Fruit fly (Drosophila melanogaster) whole organism, embryonic: ENCODE data around the gene CG12016.

Experiments
- B-H1 ChIP-seq: fragments of 200-800 bp; sonication (Bioruptor generic); IDR thresholded peaks from 3 replicates; pipeline ENCODE4 v1.3.6; 2022; ENCODE audit warnings: missing biosample characterization, missing genetic modification characterization
- CG1024 ChIP-seq: fragments of 200-800 bp; sonication (Bioruptor generic); IDR thresholded peaks from 2 replicates; pipeline ENCODE4 v1.3.6; 2022; ENCODE audit warnings: missing biosample characterization, missing genetic modification characterization
- CG10267 ChIP-seq: fragments of 200-800 bp; sonication (Bioruptor generic); optimal IDR thresholded peaks from 2 replicates; lab custom pipeline; 2018; ENCODE audit warnings: missing biosample characterization, mild to moderate bottlenecking, missing genetic modification characterization, moderate library complexity
- CG10959 ChIP-seq: fragments of 200-800 bp; sonication (Bioruptor generic); IDR thresholded peaks from 2 replicates; pipeline ENCODE4 v1.3.6; 2022; ENCODE audit warnings: missing biosample characterization, missing genetic modification characterization
- CG11504 ChIP-seq: fragments of 200-800 bp; sonication (Bioruptor generic); optimal IDR thresholded peaks from 3 replicates; lab custom pipeline; 2019; ENCODE audit warnings: missing biosample characterization, mild to moderate bottlenecking, missing genetic modification characterization, moderate library complexity
- CG14710 ChIP-seq: fragments of 200-800 bp; sonication (Bioruptor generic); optimal IDR thresholded peaks from 3 replicates; lab custom pipeline; 2019; ENCODE audit warnings: missing biosample characterization, mild to moderate bottlenecking, missing genetic modification characterization, moderate library complexity
- CG14965 ChIP-seq: fragments of 200-800 bp; sonication (Bioruptor generic); optimal IDR thresholded peaks from 2 replicates; lab custom pipeline; 2016; ENCODE audit warnings: missing biosample characterization, missing genetic modification characterization, borderline replicate concordance
- CG16813 ChIP-seq: fragments of 200-800 bp; sonication (Bioruptor generic); IDR thresholded peaks from 3 replicates; pipeline ENCODE4 v1.3.6; 2022; ENCODE audit warnings: missing biosample characterization, missing genetic modification characterization; ENCODE audit not compliant: partially characterized antibody
- CG17912 ChIP-seq: fragments of 200-800 bp; sonication (Bioruptor generic); optimal IDR thresholded peaks from 2 replicates; lab custom pipeline; 2018; ENCODE audit warnings: missing biosample characterization, mild to moderate bottlenecking, missing genetic modification characterization
- CG18599 ChIP-seq: fragments of 200-800 bp; sonication (Bioruptor generic); optimal IDR thresholded peaks from 3 replicates; lab custom pipeline; 2017; ENCODE audit warnings: missing biosample characterization, missing genetic modification characterization, mild to moderate bottlenecking, moderate library complexity, missing genetic modification reagents
- CG30020 ChIP-seq: fragments of 200-800 bp; optimal IDR thresholded peaks from 2 replicates; lab custom pipeline; 2019; ENCODE audit warnings: missing biosample characterization, mild to moderate bottlenecking, missing genetic modification characterization, moderate library complexity
- CG3163 ChIP-seq: fragments of 200-800 bp; sonication (Bioruptor generic); optimal IDR thresholded peaks from 3 replicates; lab custom pipeline; 2016; ENCODE audit warnings: missing biosample characterization, missing genetic modification characterization
- CG32772 ChIP-seq: fragments of 200-800 bp; sonication (Bioruptor generic); IDR thresholded peaks from 2 replicates; pipeline ENCODE4 v1.3.6; 2022; ENCODE audit warnings: missing biosample characterization, missing genetic modification characterization
- CG3281 ChIP-seq: fragments of 200-800 bp; sonication (Bioruptor generic); optimal IDR thresholded peaks from 3 replicates; lab custom pipeline; 2017; ENCODE audit warnings: missing biosample characterization, mild to moderate bottlenecking, missing genetic modification characterization
- CG33557 ChIP-seq: fragments of 200-800 bp; sonication (Bioruptor generic); optimal IDR thresholded peaks from 2 replicates; lab custom pipeline; 2019; ENCODE audit warnings: missing biosample characterization, mild to moderate bottlenecking, missing genetic modification characterization, moderate library complexity
- CG3407 ChIP-seq: fragments of 200-800 bp; sonication (Bioruptor generic); optimal IDR thresholded peaks from 2 replicates; lab custom pipeline; 2018; ENCODE audit warnings: missing biosample characterization, mild to moderate bottlenecking, missing genetic modification characterization
- CG4404 ChIP-seq: fragments of 200-800 bp; sonication (Bioruptor generic); IDR thresholded peaks from 2 replicates; pipeline ENCODE4 v1.3.6; 2022; ENCODE audit warnings: missing biosample characterization, missing genetic modification characterization
- CG4854 ChIP-seq: fragments of 200-800 bp; sonication (Bioruptor generic); optimal IDR thresholded peaks from 2 replicates; lab custom pipeline; 2016; ENCODE audit warnings: missing biosample characterization, missing genetic modification characterization, inconsistent platforms
- CG8765 ChIP-seq: fragments of 200-800 bp; sonication (Bioruptor generic); IDR thresholded peaks from 2 replicates; pipeline ENCODE4 v1.3.6; 2022; ENCODE audit warnings: missing biosample characterization, missing genetic modification characterization
- CG9817 ChIP-seq: fragments of 200-800 bp; sonication (Bioruptor generic); optimal IDR thresholded peaks from 2 replicates; lab custom pipeline; 2018; ENCODE audit warnings: missing biosample characterization, mild to moderate bottlenecking, missing genetic modification characterization, moderate library complexity
- CrebB ChIP-seq: fragments of 200-800 bp; sonication (Bioruptor generic); optimal IDR thresholded peaks from 3 replicates; lab custom pipeline; 2018; ENCODE audit warnings: missing biosample characterization, mild to moderate bottlenecking, missing genetic modification characterization
- Dll ChIP-seq: fragments of 200-800 bp; sonication (Bioruptor generic); IDR thresholded peaks from 4 replicates; pipeline ENCODE4 v1.3.6; 2022; ENCODE audit warnings: missing biosample characterization, missing genetic modification characterization; ENCODE audit not compliant: partially characterized antibody
- GATAe ChIP-seq: fragments of 200-800 bp; sonication (Bioruptor generic); conservative IDR thresholded peaks from 2 replicates; pipeline ENCODE4 v1.3.6; 2022; ENCODE audit warnings: missing biosample characterization, missing genetic modification characterization
- Mrtf ChIP-seq: fragments of 200-800 bp; sonication (Bioruptor generic); IDR thresholded peaks from 3 replicates; pipeline ENCODE4 v1.3.6; 2022; ENCODE audit warnings: missing biosample characterization, missing genetic modification characterization
- Poxn ChIP-seq: fragments of 200-800 bp; sonication (Bioruptor generic); IDR thresholded peaks from 2 replicates; pipeline ENCODE4 v1.3.6; 2022; ENCODE audit warnings: missing biosample characterization, missing genetic modification characterization
- Sry-β ChIP-seq: fragments of 200-800 bp; sonication (Bioruptor generic); optimal IDR thresholded peaks from 2 replicates; lab custom pipeline; 2018; ENCODE audit warnings: missing biosample characterization, mild to moderate bottlenecking, missing genetic modification characterization, moderate library complexity
- ap ChIP-seq: fragments of 200-800 bp; sonication (Bioruptor generic); IDR thresholded peaks from 2 replicates; pipeline ENCODE4 v1.3.6; 2022; ENCODE audit warnings: missing biosample characterization, missing genetic modification characterization
- ash1 ChIP-seq: fragments of 200-800 bp; sonication (Bioruptor generic); optimal IDR thresholded peaks from 2 replicates; lab custom pipeline; 2018; ENCODE audit warnings: missing biosample characterization, mild to moderate bottlenecking, missing genetic modification characterization
- bbx ChIP-seq: fragments of 200-800 bp; sonication (Bioruptor generic); IDR thresholded peaks from 2 replicates; pipeline ENCODE4 v1.3.6; 2022; ENCODE audit warnings: missing biosample characterization, missing genetic modification characterization; ENCODE audit not compliant: partially characterized antibody
- cas ChIP-seq: fragments of 200-800 bp; sonication (Bioruptor generic); IDR thresholded peaks from 2 replicates; pipeline ENCODE4 v1.3.6; 2022; ENCODE audit warnings: missing biosample characterization, missing genetic modification characterization
- da ChIP-seq: fragments of 200-800 bp; sonication (Bioruptor generic); optimal IDR thresholded peaks from 2 replicates; lab custom pipeline; 2016; ENCODE audit warnings: missing biosample characterization, missing genetic modification characterization
- dmrt11E ChIP-seq: fragments of 200-800 bp; sonication (Bioruptor generic); optimal IDR thresholded peaks from 3 replicates; lab custom pipeline; 2018; ENCODE audit warnings: missing biosample characterization, mild to moderate bottlenecking, missing genetic modification characterization, moderate library complexity
- dmrt99B ChIP-seq: fragments of 200-800 bp; sonication (Bioruptor generic); optimal IDR thresholded peaks from 2 replicates; lab custom pipeline; 2018; ENCODE audit warnings: missing biosample characterization, mild to moderate bottlenecking, missing genetic modification characterization, moderate library complexity
- fu2 ChIP-seq: fragments of 200-800 bp; sonication (Bioruptor generic); optimal IDR thresholded peaks from 2 replicates; lab custom pipeline; 2016; ENCODE audit warnings: missing biosample characterization, missing genetic modification characterization
- grn ChIP-seq: fragments of 200-800 bp; sonication (Bioruptor generic); optimal IDR thresholded peaks from 3 replicates; lab custom pipeline; 2017; ENCODE audit warnings: missing biosample characterization, missing genetic modification characterization
- ken ChIP-seq: fragments of 200-800 bp; sonication (Bioruptor generic); IDR thresholded peaks from 3 replicates; pipeline ENCODE4 v1.3.6; 2022; ENCODE audit warnings: missing biosample characterization, missing genetic modification characterization
- knrl ChIP-seq: fragments of 200-800 bp; sonication (Bioruptor generic); IDR thresholded peaks from 3 replicates; pipeline ENCODE4 v1.3.6; 2022; ENCODE audit warnings: missing biosample characterization, missing genetic modification characterization; ENCODE audit not compliant: partially characterized antibody
- lab ChIP-seq: fragments of 200-800 bp; sonication (Bioruptor generic); optimal IDR thresholded peaks from 3 replicates; lab custom pipeline; 2017; ENCODE audit warnings: missing biosample characterization, missing genetic modification characterization, mild to moderate bottlenecking, moderate library complexity, missing genetic modification reagents
- lov ChIP-seq, 2 experiments: fragments of 200-800 bp in 1 of 2; fragments of >200 bp in 1 of 2; sonication (Bioruptor generic) in 1 of 2; IDR thresholded peaks in 1 of 2; optimal IDR thresholded peaks in 1 of 2; 2 replicates in 1 of 2; 3 replicates in 1 of 2; pipeline versions ENCODE4 v1.3.6 to Lab custom; 2017 to 2022; ENCODE audit warnings: missing biosample characterization in 1 of 2, missing genetic modification characterization in 1 of 2
- onecut ChIP-seq: fragments of 200-800 bp; sonication (Bioruptor generic); IDR thresholded peaks from 2 replicates; pipeline ENCODE4 v1.3.6; 2022; ENCODE audit warnings: missing biosample characterization, missing genetic modification characterization
- otp ChIP-seq: fragments of 200-800 bp; sonication (Bioruptor generic); IDR thresholded peaks from 3 replicates; pipeline ENCODE4, ENCODE4 v1.3.6; 2022; ENCODE audit warnings: missing biosample characterization, missing genetic modification characterization
- pnt ChIP-seq: fragments of 200-800 bp; sonication (Bioruptor generic); optimal IDR thresholded peaks from 3 replicates; lab custom pipeline; 2016; ENCODE audit warnings: missing biosample characterization, missing genetic modification characterization
- pum ChIP-seq: fragments of 200-800 bp; sonication (Bioruptor generic); optimal IDR thresholded peaks from 2 replicates; lab custom pipeline; 2016; ENCODE audit warnings: missing biosample characterization, missing genetic modification characterization
- rib ChIP-seq: fragments of 200-800 bp; sonication (Bioruptor generic); IDR thresholded peaks from 2 replicates; pipeline ENCODE4 v1.3.6; 2022; ENCODE audit warnings: missing biosample characterization, missing genetic modification characterization
- schlank ChIP-seq: fragments of 200-800 bp; sonication (Bioruptor generic); optimal IDR thresholded peaks from 2 replicates; lab custom pipeline; 2018; ENCODE audit warnings: missing biosample characterization, mild to moderate bottlenecking, missing genetic modification characterization
- stwl ChIP-seq: fragments of 200-800 bp; sonication (Bioruptor generic); optimal IDR thresholded peaks from 3 replicates; lab custom pipeline; 2018; ENCODE audit warnings: missing biosample characterization, mild to moderate bottlenecking, missing genetic modification characterization, moderate library complexity
- tna ChIP-seq: fragments of 200-800 bp; sonication (Bioruptor generic); IDR thresholded peaks from 2 replicates; pipeline ENCODE4 v1.3.6; 2022; ENCODE audit warnings: missing biosample characterization, missing genetic modification characterization; ENCODE audit not compliant: partially characterized antibody
- twi ChIP-seq: fragments of 200-800 bp; optimal IDR thresholded peaks from 2 replicates; lab custom pipeline; 2019; ENCODE audit warnings: missing biosample characterization, mild to moderate bottlenecking, missing genetic modification characterization, moderate library complexity
- vvl ChIP-seq: fragments of 200-800 bp; sonication (Bioruptor generic); IDR thresholded peaks from 2 replicates; pipeline ENCODE4 v1.3.6; 2022; ENCODE audit warnings: missing biosample characterization, missing genetic modification characterization

The CG12016 gene

dm6 chr3L:3319223-3319643 is at the start of gene CG12016, which contains the start of the genes PIG-C and Dpm2 (continued):
- TF ChIP-seq pnt (GFP tag; lab: Kevin White, UChicago) (peak; percentile 52), schlank (peak; percentile 17), CG17912 (GFP tag; lab: Kevin White, UChicago) (no peak), CG4854 (GFP tag; lab: Kevin White, UChicago) (peak; percentile 52), CG14710 (tag; lab: Kevin White, UChicago) (peak; percentile 88), ap (GFP tag; lab: Robert Waterston, UW) (no peak), CG30020 (tag; lab: Kevin White, UChicago) (peak; percentile 62), vvl (peak; percentile 61), bbx (GFP tag; lab: Robert Waterston, UW) (peak; percentile 95), da (GFP tag; lab: Kevin White, UChicago) (peak; percentile 31), CG10959 (GFP tag; lab: Robert Waterston, UW) (0 out of 2 replicates have a peak, but pooled peaks have one; percentile 23), CG3281 (GFP tag; lab: Kevin White, UChicago) (peak; percentile 27), Mrtf (no peak), twi (tag; lab: Kevin White, UChicago) (peak; percentile 60), pum (peak; percentile 69), fu2 (GFP tag; lab: Kevin White, UChicago) (peak; percentile 62), GATAe (GFP tag; lab: Robert Waterston, UW) (no peak), CrebB (tag; lab: Kevin White, UChicago) (peak; percentile 21), lab (peak; percentile 68), cas (GFP tag; lab: Robert Waterston, UW) (peak; percentile 53; the same call in 1 of the 2 replicates), lov (optimal IDR thresholded peaks at IDR 0.05; lab: Kevin White, UChicago) (no peak), lov (GFP tag; IDR thresholded peaks at IDR 0.05; lab: Robert Waterston, UW) (0 out of 3 replicates have a peak, but pooled peaks have one; percentile 9), onecut (GFP tag; lab: Robert Waterston, UW) (0 out of 2 replicates have a peak, but pooled peaks have one; percentile 7), otp (GFP tag; lab: Robert Waterston, UW) (no peak), CG3407 (GFP tag; lab: Kevin White, UChicago) (peak; percentile 16), ash1 (GFP tag; lab: Kevin White, UChicago) (no peak), CG1024 (GFP tag; lab: Robert Waterston, UW) (0 out of 2 replicates have a peak, but pooled peaks have one; percentile 33), Poxn (GFP tag; lab: Robert Waterston, UW) (no peak), ken (GFP tag; lab: Robert Waterston, UW) (no peak), CG8765 (GFP tag; lab: Robert Waterston, UW) (peak; percentile 22; the same call in 1 of the 2 replicates), knrl (GFP tag; lab: Robert Waterston, UW) (peak; percentile 98), CG4404 (GFP tag; lab: Robert Waterston, UW) (peak; percentile 50; the same call in 1 of the 2 replicates), CG16813 (GFP tag; lab: Robert Waterston, UW) (peak; percentile 99), tna (GFP tag; lab: Robert Waterston, UW) (peak; percentile 84), Dll (peak; percentile 98), CG18599 (GFP tag; lab: Kevin White, UChicago) (peak; percentile 64), CG33557 (GFP tag; lab: Kevin White, UChicago) (peak; percentile 53), CG11504 (no peak), CG32772 (peak; percentile 57; the same call in 1 of the 2 replicates), CG14965 (GFP tag; lab: Kevin White, UChicago) (no peak), CG3163 (GFP tag; lab: Kevin White, UChicago) (peak; percentile 51), dmrt11E (peak; percentile 43), Sry-β (GFP tag; lab: Kevin White, UChicago) (peak; percentile 84), dmrt99B (tag; lab: Kevin White, UChicago) (no peak), B-H1 (GFP tag; lab: Robert Waterston, UW) (peak; percentile 38; the same call in 1 of the 3 replicates), grn (GFP tag; lab: Kevin White, UChicago) (no peak), CG9817 (tag; lab: Kevin White, UChicago) (peak; percentile 79), CG10267 (tag; lab: Kevin White, UChicago) (peak; percentile 75), rib (GFP tag; lab: Robert Waterston, UW) (no peak), stwl (peak; percentile 92)
